Fruit fly (Drosophila melanogaster) whole organism, embryonic: Measurements from ENCODE around the gene CG7974.

Experiments used
- CG10147 ChIP-seq: fragments of 200-800 bp; sonication (Bioruptor generic); optimal IDR thresholded peaks from 2 replicates; lab custom pipeline; 2019; ENCODE audit warnings: missing biosample characterization, mild to moderate bottlenecking, missing genetic modification characterization, moderate library complexity
- CG10366 ChIP-seq: fragments of 200-800 bp; sonication (Bioruptor generic); IDR thresholded peaks from 2 replicates; pipeline ENCODE4 v1.3.6; 2022; ENCODE audit warnings: missing biosample characterization, missing genetic modification characterization
- CG10654 ChIP-seq: fragments of 200-800 bp; sonication (Bioruptor generic); optimal IDR thresholded peaks from 2 replicates; lab custom pipeline; 2016; ENCODE audit warnings: missing biosample characterization, missing genetic modification characterization
- CG11560 ChIP-seq: fragments of 200-800 bp; sonication (Bioruptor generic); IDR thresholded peaks from 3 replicates; pipeline ENCODE4 v1.3.6; 2022; ENCODE audit warnings: missing biosample characterization, missing genetic modification characterization
- CG12071 ChIP-seq: fragments of 200-800 bp; sonication (Bioruptor generic); optimal IDR thresholded peaks from 3 replicates; lab custom pipeline; 2018; ENCODE audit warnings: missing biosample characterization, mild to moderate bottlenecking, missing genetic modification characterization
- CG12219 ChIP-seq: fragments of 200-800 bp; sonication (Bioruptor generic); optimal IDR thresholded peaks from 3 replicates; lab custom pipeline; 2018; ENCODE audit warnings: missing biosample characterization, mild to moderate bottlenecking, missing genetic modification characterization
- CG12299 ChIP-seq: fragments of 200-800 bp; sonication (Bioruptor generic); optimal IDR thresholded peaks from 2 replicates; lab custom pipeline; 2018; ENCODE audit warnings: missing biosample characterization, mild to moderate bottlenecking, missing genetic modification characterization
- CG13123 ChIP-seq: fragments of 200-800 bp; sonication (Bioruptor generic); optimal IDR thresholded peaks from 2 replicates; lab custom pipeline; 2016; ENCODE audit warnings: missing biosample characterization, missing genetic modification characterization
- CG13287 ChIP-seq: fragments of 200-800 bp; sonication (Bioruptor generic); IDR thresholded peaks from 2 replicates; pipeline ENCODE4 v1.3.6; 2022; ENCODE audit warnings: missing biosample characterization, missing genetic modification characterization; ENCODE audit not compliant: partially characterized antibody
- CG17359 ChIP-seq: fragments of 200-800 bp; sonication (Bioruptor generic); optimal IDR thresholded peaks from 3 replicates; lab custom pipeline; 2018; ENCODE audit warnings: missing biosample characterization, mild to moderate bottlenecking, missing genetic modification characterization, moderate library complexity
- CG17829 ChIP-seq: fragments of 200-800 bp; optimal IDR thresholded peaks from 2 replicates; lab custom pipeline; 2019; ENCODE audit warnings: missing biosample characterization, mild to moderate bottlenecking, missing genetic modification characterization, moderate library complexity
- CG18619 ChIP-seq: fragments of 200-800 bp; sonication (Bioruptor generic); optimal IDR thresholded peaks from 3 replicates; lab custom pipeline; 2017; ENCODE audit warnings: missing biosample characterization, mild to moderate bottlenecking, missing genetic modification characterization
- CG2116 ChIP-seq: fragments of 200-800 bp; sonication (Bioruptor generic); optimal IDR thresholded peaks from 3 replicates; lab custom pipeline; 2018; ENCODE audit warnings: missing biosample characterization, mild to moderate bottlenecking, missing genetic modification characterization
- CG2678 ChIP-seq: fragments of 200-800 bp; sonication (Bioruptor generic); optimal IDR thresholded peaks from 3 replicates; lab custom pipeline; 2019; ENCODE audit warnings: missing biosample characterization, mild to moderate bottlenecking, missing genetic modification characterization, moderate library complexity
- CG31441 ChIP-seq: fragments of 200-800 bp; sonication (Bioruptor generic); IDR thresholded peaks from 2 replicates; pipeline ENCODE4 v1.3.6; 2022; ENCODE audit warnings: missing biosample characterization, missing genetic modification characterization
- CG4730 ChIP-seq: fragments of 200-800 bp; sonication (Bioruptor generic); IDR thresholded peaks from 2 replicates; pipeline ENCODE4 v1.3.6; 2022; ENCODE audit warnings: missing biosample characterization, missing genetic modification characterization
- CG6254 ChIP-seq: fragments of 200-800 bp; sonication (Bioruptor generic); optimal IDR thresholded peaks from 3 replicates; lab custom pipeline; 2017; ENCODE audit warnings: mild to moderate bottlenecking, missing biosample characterization, missing genetic modification reagents, missing genetic modification characterization
- CG6689 ChIP-seq: fragments of 200-800 bp; sonication (Bioruptor generic); IDR thresholded peaks from 2 replicates; pipeline ENCODE4 v1.3.6; 2022; ENCODE audit warnings: missing biosample characterization, missing genetic modification characterization
- CG6854 ChIP-seq: fragments of 200-800 bp; sonication (Bioruptor generic); optimal IDR thresholded peaks from 3 replicates; lab custom pipeline; 2017; ENCODE audit warnings: missing biosample characterization, mild to moderate bottlenecking, missing genetic modification characterization
- CG7556 ChIP-seq: fragments of 200-800 bp; sonication (Bioruptor generic); optimal IDR thresholded peaks from 2 replicates; lab custom pipeline; 2017; ENCODE audit warnings: missing biosample characterization, mild to moderate bottlenecking, missing genetic modification characterization
- CG9876 ChIP-seq: fragments of 200-800 bp; sonication (Bioruptor generic); optimal IDR thresholded peaks from 2 replicates; lab custom pipeline; 2016; ENCODE audit warnings: missing biosample characterization, missing genetic modification characterization
- CrebB ChIP-seq: fragments of 200-800 bp; sonication (Bioruptor generic); optimal IDR thresholded peaks from 3 replicates; lab custom pipeline; 2018; ENCODE audit warnings: missing biosample characterization, mild to moderate bottlenecking, missing genetic modification characterization
- D19B ChIP-seq: fragments of 200-800 bp; sonication (Bioruptor generic); optimal IDR thresholded peaks from 2 replicates; lab custom pipeline; 2017; ENCODE audit warnings: missing biosample characterization, mild to moderate bottlenecking, missing genetic modification characterization
- Dip3 ChIP-seq: fragments of 200-800 bp; sonication (Bioruptor generic); optimal IDR thresholded peaks from 3 replicates; lab custom pipeline; 2016; ENCODE audit warnings: missing biosample characterization, missing genetic modification characterization
- HLH54F ChIP-seq: fragments of 200-800 bp; sonication (Bioruptor generic); optimal IDR thresholded peaks from 3 replicates; lab custom pipeline; 2016; ENCODE audit warnings: missing biosample characterization, missing genetic modification characterization
- Hand ChIP-seq: fragments of 200-800 bp; sonication (Bioruptor generic); optimal IDR thresholded peaks from 2 replicates; lab custom pipeline; 2017; ENCODE audit warnings: mild to moderate bottlenecking, missing biosample characterization, missing genetic modification reagents, missing genetic modification characterization
- Hey ChIP-seq: fragments of 200-800 bp; sonication (Bioruptor generic); optimal IDR thresholded peaks from 3 replicates; lab custom pipeline; 2018; ENCODE audit warnings: missing biosample characterization, mild to moderate bottlenecking, missing genetic modification characterization
- Hr3 ChIP-seq: fragments of 200-800 bp; sonication (Bioruptor generic); optimal IDR thresholded peaks from 3 replicates; lab custom pipeline; 2016; ENCODE audit warnings: missing biosample characterization, missing genetic modification characterization
- Hr78 ChIP-seq, 2 experiments: fragments of 200-800 bp in 1 of 2; fragments of >200 bp in 1 of 2; sonication (Bioruptor generic) in 1 of 2; optimal IDR thresholded peaks; 2 replicates each; lab custom pipeline; 2017 to 2019; ENCODE audit warnings: missing biosample characterization in 2 of 2, missing genetic modification characterization in 2 of 2, mild to moderate bottlenecking in 1 of 2, moderate library complexity in 1 of 2
- Lpt ChIP-seq: fragments of >200 bp; optimal IDR thresholded peaks from 2 replicates; lab custom pipeline; 2018; ENCODE audit warnings: missing biosample characterization, missing genetic modification characterization
- MESR4 ChIP-seq: fragments of 200-800 bp; sonication (Bioruptor generic); optimal IDR thresholded peaks from 2 replicates; lab custom pipeline; 2018; ENCODE audit warnings: missing biosample characterization, mild to moderate bottlenecking, missing genetic modification characterization, moderate library complexity
- Ptx1 ChIP-seq: fragments of 200-800 bp; sonication (Bioruptor generic); IDR thresholded peaks from 2 replicates; pipeline ENCODE4 v1.3.6; 2022; ENCODE audit warnings: missing biosample characterization, missing genetic modification characterization
- Spps ChIP-seq: fragments of 200-800 bp; sonication (Bioruptor generic); optimal IDR thresholded peaks from 2 replicates; lab custom pipeline; 2018; ENCODE audit warnings: missing biosample characterization, mild to moderate bottlenecking, missing genetic modification characterization
- ab ChIP-seq: fragments of 200-800 bp; sonication (Bioruptor generic); optimal IDR thresholded peaks from 2 replicates; lab custom pipeline; 2016; ENCODE audit warnings: missing biosample characterization, missing genetic modification characterization
- cato ChIP-seq: fragments of 200-800 bp; sonication (Bioruptor generic); optimal IDR thresholded peaks from 2 replicates; lab custom pipeline; 2016; ENCODE audit warnings: missing biosample characterization, missing genetic modification characterization, borderline replicate concordance
- dan ChIP-seq: fragments of 200-800 bp; sonication (Bioruptor generic); IDR thresholded peaks from 2 replicates; pipeline ENCODE4 v1.3.6; 2022; ENCODE audit warnings: missing biosample characterization, missing genetic modification characterization
- eyg ChIP-seq: fragments of 200-800 bp; sonication (Bioruptor generic); optimal IDR thresholded peaks from 3 replicates; lab custom pipeline; 2016; ENCODE audit warnings: missing biosample characterization, missing genetic modification characterization
- fd3F ChIP-seq: fragments of 200-800 bp; sonication (Bioruptor generic); optimal IDR thresholded peaks from 2 replicates; lab custom pipeline; 2018; ENCODE audit warnings: missing biosample characterization, mild to moderate bottlenecking, missing genetic modification characterization, moderate library complexity
- gfzf ChIP-seq: fragments of 200-800 bp; sonication (Bioruptor generic); optimal IDR thresholded peaks from 2 replicates; lab custom pipeline; 2016; ENCODE audit warnings: missing biosample characterization, mild to moderate bottlenecking, missing genetic modification characterization, moderate library complexity
- gsb-n ChIP-seq: fragments of 200-800 bp; sonication (Bioruptor generic); optimal IDR thresholded peaks from 3 replicates; lab custom pipeline; 2018; ENCODE audit warnings: missing biosample characterization, mild to moderate bottlenecking, missing genetic modification characterization
- kah ChIP-seq: fragments of 200-800 bp; sonication (Bioruptor generic); optimal IDR thresholded peaks from 2 replicates; lab custom pipeline; 2018; ENCODE audit warnings: missing biosample characterization, mild to moderate bottlenecking, missing genetic modification characterization
- knrl ChIP-seq: fragments of 200-800 bp; sonication (Bioruptor generic); IDR thresholded peaks from 3 replicates; pipeline ENCODE4 v1.3.6; 2022; ENCODE audit warnings: missing biosample characterization, missing genetic modification characterization; ENCODE audit not compliant: partially characterized antibody
- otp ChIP-seq: fragments of 200-800 bp; sonication (Bioruptor generic); IDR thresholded peaks from 3 replicates; pipeline ENCODE4, ENCODE4 v1.3.6; 2022; ENCODE audit warnings: missing biosample characterization, missing genetic modification characterization
- p53 ChIP-seq: fragments of 200-800 bp; sonication (Bioruptor generic); optimal IDR thresholded peaks from 2 replicates; lab custom pipeline; 2016; ENCODE audit warnings: missing biosample characterization, missing genetic modification characterization
- pum ChIP-seq: fragments of 200-800 bp; sonication (Bioruptor generic); optimal IDR thresholded peaks from 2 replicates; lab custom pipeline; 2016; ENCODE audit warnings: missing biosample characterization, missing genetic modification characterization
- sc ChIP-seq, 3 experiments: fragments of >200 bp in 2 of 3; fragments of 200-800 bp in 1 of 3; sonication (Bioruptor generic) in 1 of 3; optimal IDR thresholded peaks; 2 replicates in 2 of 3; 3 replicates in 1 of 3; lab custom pipeline; 2017; ENCODE audit warnings: mild to moderate bottlenecking in 1 of 3, missing biosample characterization in 1 of 3, missing genetic modification characterization in 1 of 3, missing genetic modification reagents in 1 of 3
- sim ChIP-seq: fragments of 200-800 bp; sonication (Bioruptor generic); IDR thresholded peaks from 2 replicates; pipeline ENCODE4 v1.3.6; 2022; ENCODE audit warnings: missing biosample characterization, missing genetic modification characterization
- sr ChIP-seq: fragments of 200-800 bp; sonication (Bioruptor generic); IDR thresholded peaks from 3 replicates; pipeline ENCODE4 v1.3.6; 2022; ENCODE audit warnings: missing biosample characterization, missing genetic modification characterization

The CG7974 gene

dm6 chr3L:1644920-1645567 lies 19.9 kb upstream of the CG7974 start, which contains the start of the genes alphaCOP and CG13919 (continued):
- TF ChIP-seq CG9876, result peak; percentile 59
- TF ChIP-seq CG10654 (GFP tag; lab: Kevin White, UChicago), result peak; percentile 89
- peak; percentile 95 for TF ChIP-seq MESR4 (GFP tag; lab: Kevin White, UChicago)
- peak; percentile 98 for TF ChIP-seq Hr3 (GFP tag; lab: Kevin White, UChicago)
- peak; percentile 86 for TF ChIP-seq CG2116 (GFP tag; lab: Kevin White, UChicago)
- peak; percentile 56; the same call in 2 of the 3 replicates for TF ChIP-seq sr (GFP tag; lab: Robert Waterston, UW)
- peak; percentile 97 for TF ChIP-seq gsb-n (tag; lab: Kevin White, UChicago)
- peak; percentile 81 for TF ChIP-seq CG12071 (GFP tag; lab: Kevin White, UChicago)
- peak; percentile 98 for TF ChIP-seq CG10366
- peak; percentile 91 for TF ChIP-seq Spps (tag; lab: Kevin White, UChicago)
- TF ChIP-seq Hey (tag; lab: Kevin White, UChicago), result peak; percentile 74
- peak; percentile 43; the same call in 1 of the 3 replicates for TF ChIP-seq knrl (GFP tag; lab: Robert Waterston, UW)
- TF ChIP-seq CG12299 (tag; lab: Kevin White, UChicago), result peak; percentile 92
- TF ChIP-seq CG17829 (tag; lab: Kevin White, UChicago), result peak; percentile 95
- TF ChIP-seq CG4730 (GFP tag; lab: Robert Waterston, UW), result peak; percentile 96
- peak; percentile 86 for TF ChIP-seq CG6854 (GFP tag; lab: Kevin White, UChicago)
- TF ChIP-seq CG6254, result peak; percentile 88
- TF ChIP-seq p53 (GFP tag; lab: Kevin White, UChicago), result peak; percentile 60
- peak; percentile 24 for TF ChIP-seq gfzf (GFP tag; lab: Kevin White, UChicago)
- TF ChIP-seq CG31441 (GFP tag; lab: Robert Waterston, UW), result peak; percentile 97
- TF ChIP-seq CG11560 (tag; lab: Robert Waterston, UW), result peak; percentile 87
- no peak for TF ChIP-seq sc (optimal IDR thresholded peaks at IDR 0.05; lab: Kevin White, UChicago)
- TF ChIP-seq sc (GFP tag; optimal IDR thresholded peaks at IDR 0.05; lab: Kevin White, UChicago), result peak; percentile 95
- TF ChIP-seq Dip3 (GFP tag; lab: Kevin White, UChicago), result peak; percentile 93
- peak; percentile 87 for TF ChIP-seq sim (GFP tag; lab: Robert Waterston, UW)
- peak; percentile 94 for TF ChIP-seq CG18619 (GFP tag; lab: Kevin White, UChicago)
- TF ChIP-seq dan (GFP tag; lab: Robert Waterston, UW), result peak; percentile 57; the same call in 1 of the 2 replicates
- peak; percentile 83 for TF ChIP-seq kah (GFP tag; lab: Kevin White, UChicago)
- peak; percentile 95 for TF ChIP-seq CG17359 (tag; lab: Kevin White, UChicago)
- TF ChIP-seq CG13287 (GFP tag; lab: Robert Waterston, UW), result peak; percentile 54; the same call in 1 of the 2 replicates
- peak; percentile 94 for TF ChIP-seq CG13123
- TF ChIP-seq CG12219, result peak; percentile 91
- peak; percentile 95 for TF ChIP-seq CrebB
- TF ChIP-seq Ptx1 (GFP tag; lab: Robert Waterston, UW), result peak; percentile 99
- TF ChIP-seq eyg (GFP tag; lab: Kevin White, UChicago), result peak; percentile 83
- peak; percentile 94 for TF ChIP-seq cato
- no peak for TF ChIP-seq Lpt (GFP tag; lab: Kevin White, UChicago)
- peak; percentile 98 for TF ChIP-seq otp
- peak; percentile 97 for TF ChIP-seq CG6689
- TF ChIP-seq ab (GFP tag; lab: Kevin White, UChicago), result peak; percentile 90
- peak; percentile 93 for TF ChIP-seq HLH54F
- TF ChIP-seq CG10147, result peak; percentile 90
- peak in 1 of 2 experiments; percentile 93 for TF ChIP-seq Hr78 (GFP tag; optimal IDR thresholded peaks at IDR 0.05; lab: Kevin White, UChicago)
- peak; percentile 91 for TF ChIP-seq Hand (GFP tag; lab: Kevin White, UChicago)
- peak; percentile 94 for TF ChIP-seq CG7556 (GFP tag; lab: Kevin White, UChicago)
- TF ChIP-seq fd3F (GFP tag; lab: Kevin White, UChicago), result peak; percentile 97
- peak; percentile 91 for TF ChIP-seq pum (GFP tag; lab: Kevin White, UChicago)
- peak; percentile 86 for TF ChIP-seq D19B (GFP tag; lab: Kevin White, UChicago)
- TF ChIP-seq CG2678 (tag; lab: Kevin White, UChicago), result peak; percentile 97
